Fruit fly (Drosophila melanogaster): ENCODE data around the gene ppk13.

dm6 chr2L:21109680-21110079 lies 21.1 kb upstream of the ppk13 start:
- TF ChIP-seq Myc (optimal IDR thresholded peaks at IDR 0.05) = no peak
- TF ChIP-seq h (optimal IDR thresholded peaks at IDR 0.05) = no peak
- no peak for TF ChIP-seq Sin3A (optimal IDR thresholded peaks at IDR 0.05)
- TF ChIP-seq psq (optimal IDR thresholded peaks at IDR 0.05) = no peak
- no peak for TF ChIP-seq ttk (optimal IDR thresholded peaks at IDR 0.05)
- no peak for TF ChIP-seq insv (optimal IDR thresholded peaks at IDR 0.05)
